Worm (Caenorhabditis elegans) whole organism, L4 larva: Measurements from ENCODE around the gene pus-1.

Source experiments
- F49E8.2 ChIP-seq: sonication (generic microtip); optimal IDR thresholded peaks from 2 replicates; lab custom pipeline; 2016; ENCODE audit warnings: missing compliant biosample characterization, mild to moderate bottlenecking, missing genetic modification characterization, borderline replicate concordance
- Y5F2A.4 ChIP-seq: fragments of 200-800 bp; sonication (Bioruptor generic); optimal IDR thresholded peaks from 2 replicates; lab custom pipeline; 2018; ENCODE audit warnings: mild to moderate bottlenecking, missing genetic modification characterization, missing compliant biosample characterization
- aha-1 ChIP-seq: fragments of 150-350 bp; peaks from one replicate; lab custom pipeline; 2014; ENCODE audit warnings: missing biosample characterization, missing genetic modification characterization
- arid-1 ChIP-seq: fragments of 200-800 bp; sonication (Bioruptor generic); conservative IDR thresholded peaks from 2 replicates; pipeline ENCODE4 v1.3.6; 2022; ENCODE audit warnings: missing genetic modification reagents, missing genetic modification characterization, missing compliant biosample characterization
- attf-4 ChIP-seq: sonication (generic microtip); optimal IDR thresholded peaks from 3 replicates; lab custom pipeline; 2017; ENCODE audit warnings: missing biosample characterization, missing genetic modification characterization
- ceh-28 ChIP-seq: fragments of 150-350 bp; optimal IDR thresholded peaks from 2 replicates; lab custom pipeline; 2014; ENCODE audit warnings: missing biosample characterization, missing genetic modification reagents, missing genetic modification characterization
- ceh-62 ChIP-seq: sonication (generic microtip); optimal IDR thresholded peaks from 2 replicates; lab custom pipeline; 2017; ENCODE audit warnings: missing biosample characterization, missing genetic modification characterization
- ces-1 ChIP-seq: fragments of 150-350 bp; sonication (generic microtip); optimal IDR thresholded peaks from 4 replicates; lab custom pipeline; 2014; ENCODE audit warnings: missing biosample characterization, missing genetic modification reagents, missing genetic modification characterization
- daf-8 ChIP-seq: fragments of 200-800 bp; sonication (Bioruptor generic); IDR thresholded peaks from 2 replicates; pipeline ENCODE4 v1.3.6; 2022; ENCODE audit warnings: missing genetic modification characterization, missing compliant biosample characterization
- dmd-6 ChIP-seq: fragments of 200-800 bp; sonication (Bioruptor generic); IDR thresholded peaks from 2 replicates; pipeline ENCODE4 v1.3.6; 2022; ENCODE audit warnings: missing genetic modification reagents, missing genetic modification characterization, missing compliant biosample characterization
- dmd-9 ChIP-seq: fragments of 200-800 bp; sonication (Bioruptor generic); IDR thresholded peaks from 2 replicates; pipeline ENCODE4 v1.3.6; 2022; ENCODE audit warnings: missing genetic modification reagents, missing genetic modification characterization, missing compliant biosample characterization
- dve-1 ChIP-seq: sonication (generic microtip); optimal IDR thresholded peaks from 2 replicates; lab custom pipeline; 2017; ENCODE audit warnings: antibody characterized with exemption, mild to moderate bottlenecking, missing genetic modification characterization, missing compliant biosample characterization; ENCODE audit not compliant: insufficient read depth
- egl-27 ChIP-seq: sonication (generic microtip); optimal IDR thresholded peaks from 3 replicates; lab custom pipeline; 2017; ENCODE audit warnings: missing biosample characterization, missing genetic modification reagents, missing genetic modification characterization
- fkh-10 ChIP-seq: fragments of 150-350 bp; optimal IDR thresholded peaks from 2 replicates; lab custom pipeline; 2014; ENCODE audit warnings: missing biosample characterization, missing genetic modification reagents, missing genetic modification characterization
- gei-8 ChIP-seq: fragments of 200-800 bp; sonication (Bioruptor generic); optimal IDR thresholded peaks from 2 replicates; lab custom pipeline; 2018; ENCODE audit warnings: mild to moderate bottlenecking, missing genetic modification characterization, missing compliant biosample characterization
- hlh-30 ChIP-seq: sonication (generic microtip); optimal IDR thresholded peaks from 2 replicates; lab custom pipeline; 2017; ENCODE audit warnings: antibody characterized with exemption, mild to moderate bottlenecking, missing genetic modification characterization, missing compliant biosample characterization; ENCODE audit not compliant: insufficient read depth
- hmg-1.1 ChIP-seq: fragments of 200-800 bp; sonication (Bioruptor generic); IDR thresholded peaks from 2 replicates; pipeline ENCODE4 v1.3.6; 2022; ENCODE audit warnings: missing genetic modification reagents, missing genetic modification characterization, missing compliant biosample characterization
- lim-7 ChIP-seq: fragments of 200-800 bp; sonication (Bioruptor generic); IDR thresholded peaks from 2 replicates; pipeline ENCODE4 v1.3.6; 2022; ENCODE audit warnings: missing genetic modification characterization, missing compliant biosample characterization
- lin-39 ChIP-seq: fragments of 150-350 bp; optimal IDR thresholded peaks from 2 replicates; lab custom pipeline; 2014; ENCODE audit warnings: missing biosample characterization, missing genetic modification reagents, missing genetic modification characterization
- lsy-2 ChIP-seq, 2 experiments: fragments of 150-350 bp in 1 of 2; sonication (generic microtip) in 1 of 2; optimal IDR thresholded peaks; 2 replicates each; lab custom pipeline; 2014 to 2017; ENCODE audit warnings: missing biosample characterization in 2 of 2, missing genetic modification characterization in 2 of 2
- madf-5 ChIP-seq, 2 experiments: fragments of 200-800 bp; sonication (Bioruptor generic); IDR thresholded peaks; 2 replicates each; pipeline ENCODE4 v1.3.6; 2022; ENCODE audit warnings: missing compliant biosample characterization in 2 of 2, missing genetic modification characterization in 2 of 2
- mdt-29 ChIP-seq: fragments of 200-800 bp; sonication (Bioruptor generic); IDR thresholded peaks from 2 replicates; pipeline ENCODE4 v1.3.6; 2022; ENCODE audit warnings: missing genetic modification reagents, missing genetic modification characterization, missing compliant biosample characterization
- mes-2 ChIP-seq: sonication (generic microtip); optimal IDR thresholded peaks from 2 replicates; lab custom pipeline; 2016; ENCODE audit warnings: missing genotype, mild to moderate bottlenecking, missing genetic modification characterization, missing compliant biosample characterization; ENCODE audit not compliant: poor library complexity, severe bottlenecking
- nhr-102 ChIP-seq: sonication (generic microtip); optimal IDR thresholded peaks from 2 replicates; lab custom pipeline; 2016; ENCODE audit warnings: mild to moderate bottlenecking, missing genetic modification characterization, moderate library complexity, missing compliant biosample characterization
- nhr-25 ChIP-seq: sonication (generic microtip); optimal IDR thresholded peaks from 2 replicates; lab custom pipeline; 2017; ENCODE audit warnings: missing genetic modification characterization, mild to moderate bottlenecking, missing compliant biosample characterization, antibody characterized with exemption, moderate library complexity, borderline replicate concordance; ENCODE audit not compliant: insufficient read depth
- nhr-28 ChIP-seq: fragments of 150-350 bp; optimal IDR thresholded peaks from 2 replicates; lab custom pipeline; 2014; ENCODE audit warnings: missing biosample characterization, missing genetic modification characterization
- nhr-41 ChIP-seq: fragments of 200-800 bp; sonication (Bioruptor generic); IDR thresholded peaks from 2 replicates; pipeline ENCODE4 v1.3.6; 2022; ENCODE audit warnings: missing genetic modification reagents, missing genetic modification characterization, missing compliant biosample characterization
- nhr-48 ChIP-seq: sonication (generic microtip); optimal IDR thresholded peaks from 2 replicates; lab custom pipeline; 2016; ENCODE audit warnings: mild to moderate bottlenecking, missing genetic modification characterization, missing compliant biosample characterization
- nhr-6 ChIP-seq: fragments of 150-350 bp; optimal IDR thresholded peaks from 2 replicates; lab custom pipeline; 2014; ENCODE audit warnings: missing biosample characterization, missing genetic modification characterization
- saeg-2 ChIP-seq: fragments of 200-800 bp; sonication (Bioruptor generic); IDR thresholded peaks from 2 replicates; pipeline ENCODE4 v1.3.6; 2022; ENCODE audit warnings: missing genetic modification reagents, missing genetic modification characterization, missing compliant biosample characterization
- sdz-12 ChIP-seq: fragments of 200-800 bp; sonication (Bioruptor generic); optimal IDR thresholded peaks from 2 replicates; lab custom pipeline; 2018; ENCODE audit warnings: mild to moderate bottlenecking, missing genetic modification characterization, missing compliant biosample characterization
- set-16 ChIP-seq: fragments of 200-800 bp; sonication (Bioruptor generic); IDR thresholded peaks from 2 replicates; pipeline ENCODE4 v1.3.6; 2022; ENCODE audit warnings: missing genetic modification reagents, missing genetic modification characterization, missing compliant biosample characterization
- snpc-1.2 ChIP-seq: fragments of 200-800 bp; sonication (Bioruptor generic); IDR thresholded peaks from 2 replicates; pipeline ENCODE4 v1.3.6; 2022; ENCODE audit warnings: missing genetic modification reagents, missing genetic modification characterization, missing compliant biosample characterization
- spr-1 ChIP-seq: sonication (generic microtip); optimal IDR thresholded peaks from 2 replicates; lab custom pipeline; 2016; ENCODE audit warnings: mild to moderate bottlenecking, missing genetic modification characterization, missing compliant biosample characterization
- unc-130 ChIP-seq: sonication (generic microtip); optimal IDR thresholded peaks from 2 replicates; lab custom pipeline; 2016; ENCODE audit warnings: missing genetic modification reagents, missing genetic modification characterization, missing compliant biosample characterization
- unc-62 ChIP-seq, 3 experiments: fragments of 150-350 bp in 1 of 3; sonication (generic microtip); optimal IDR thresholded peaks in 2 of 3; peaks in 1 of 3; 1 replicate in 1 of 3; 2 replicates in 2 of 3; lab custom pipeline; 2014 to 2017; ENCODE audit warnings: missing biosample characterization in 3 of 3, missing genetic modification characterization in 3 of 3, missing genetic modification reagents in 3 of 3, missing genotype in 1 of 3
- zip-11 ChIP-seq: fragments of 200-800 bp; sonication (Bioruptor generic); IDR thresholded peaks from 2 replicates; pipeline ENCODE4 v1.3.6; 2022; ENCODE audit warnings: missing genetic modification characterization, missing compliant biosample characterization
- ztf-7 ChIP-seq: fragments of 150-350 bp; optimal IDR thresholded peaks from 2 replicates; lab custom pipeline; 2014; ENCODE audit warnings: missing biosample characterization, missing genetic modification characterization

Gene pus-1

ce11 chrV:16759937-16760336, 34.8 kb downstream of the pus-1 start:
- TF ChIP-seq aha-1 (tag; lab: Kevin White, UChicago) (peak; percentile 6), nhr-28 (tag; lab: Kevin White, UChicago) (no peak), lin-39 (no peak), dve-1 (tag; lab: Kevin White, UChicago) (no peak), nhr-25 (tag; lab: Kevin White, UChicago) (no peak), sdz-12 (GFP tag; lab: Kevin White, UChicago) (no peak), egl-27 (tag; lab: Kevin White, UChicago) (no peak)
- TF ChIP-seq, all 104 proteins: peak for 1

ce11 chrV:16756166-16756565, 38.6 kb downstream of the pus-1 start:
- TF ChIP-seq hmg-1.1 (GFP tag; lab: Robert Waterston, UW) (no peak), Y5F2A.4 (no peak), nhr-6 (tag; lab: Kevin White, UChicago) (no peak), snpc-1.2 (GFP tag; lab: Robert Waterston, UW) (no peak), dmd-6 (GFP tag; lab: Robert Waterston, UW) (no peak), daf-8 (GFP tag; lab: Robert Waterston, UW) (no peak), mes-2 (tag; lab: Kevin White, UChicago) (no peak), arid-1 (no peak)

- TF ChIP-seq arid-1 (no peak), aha-1 (tag; lab: Kevin White, UChicago) (peak; percentile 52), lim-7 (GFP tag; lab: Robert Waterston, UW) (no peak), ceh-28 (no peak), mdt-29 (no peak), lsy-2 (tag; optimal IDR thresholded peaks at IDR 0.05; lab: Kevin White, UChicago) (no peak), attf-4 (no peak), fkh-10 (GFP tag; lab: Kevin White, UChicago) (peak; percentile 41), nhr-41 (GFP tag; lab: Robert Waterston, UW) (no peak), unc-62 (GFP tag; optimal IDR thresholded peaks at IDR 0.05 in 1 of 2; lab: Kevin White, UChicago) (peak in 1 of 2 experiments; percentile 97), unc-62 (tag; optimal IDR thresholded peaks at IDR 0.05; lab: Kevin White, UChicago) (no peak), set-16 (no peak), egl-27 (tag; lab: Kevin White, UChicago) (no peak)
Observed at ce11 chrV:16752089-16753030, 42.4 kb downstream of the pus-1 start.

- peak; percentile 9 for TF ChIP-seq ces-1 (GFP tag; lab: Kevin White, UChicago)
- no peak for TF ChIP-seq madf-5 (GFP tag; IDR thresholded peaks at IDR 0.05; lab: Robert Waterston, UW)
Observed at ce11 chrV:16749473-16749872, 45.3 kb downstream of the pus-1 start.

- no peak for TF ChIP-seq gei-8 (GFP tag; lab: Kevin White, UChicago)
- no peak for TF ChIP-seq madf-5 (GFP tag; IDR thresholded peaks at IDR 0.05; lab: Robert Waterston, UW)
- TF ChIP-seq saeg-2 = no peak
- TF ChIP-seq unc-62 (GFP tag; optimal IDR thresholded peaks at IDR 0.05 in 1 of 2; lab: Kevin White, UChicago) = peak in 1 of 2 experiments; percentile 64
- no peak for TF ChIP-seq unc-62 (tag; optimal IDR thresholded peaks at IDR 0.05; lab: Kevin White, UChicago)
- TF ChIP-seq hlh-30 (tag; lab: Kevin White, UChicago) = no peak
- no peak for TF ChIP-seq nhr-6 (tag; lab: Kevin White, UChicago)
- TF ChIP-seq aha-1 (tag; lab: Kevin White, UChicago) = peak; percentile 20
- no peak for TF ChIP-seq ceh-62 (tag; lab: Kevin White, UChicago)
- no peak for TF ChIP-seq spr-1
- TF ChIP-seq sdz-12 (GFP tag; lab: Kevin White, UChicago) = no peak
- TF ChIP-seq zip-11 = no peak
- TF ChIP-seq nhr-102 (tag; lab: Kevin White, UChicago) = no peak
- TF ChIP-seq attf-4 = no peak
- no peak for TF ChIP-seq dmd-9 (GFP tag; lab: Robert Waterston, UW)
- no peak for TF ChIP-seq nhr-48 (tag; lab: Kevin White, UChicago)
- no peak for TF ChIP-seq unc-130
- TF ChIP-seq ztf-7 = no peak
- no peak for TF ChIP-seq mes-2 (tag; lab: Kevin White, UChicago)
- TF ChIP-seq F49E8.2 = peak; percentile 46
Observed at ce11 chrV:16747031-16747672, 47.6 kb downstream of the pus-1 start, which contains the start of gene dkf-2. Gene dkf-2, plus strand, starts transcription at chrV:16747622.
